Worm (Caenorhabditis elegans) whole organism, L3 larva: ENCODE measurements around the gene flp-21.
A peak's percentile ranks its signal among the peaks of the same experiment; 100 is the strongest.

ENCODE experiments used
- aly-2 ChIP-seq: fragments of 150-350 bp; optimal IDR thresholded peaks from 2 replicates; lab custom pipeline; 2014; ENCODE audit warnings: missing biosample characterization, missing genetic modification characterization
- ama-1 ChIP-seq: fragments of 150-350 bp; optimal IDR thresholded peaks from 2 replicates; lab custom pipeline; 2018
- ceh-16 ChIP-seq: sonication (generic microtip); optimal IDR thresholded peaks from 2 replicates; lab custom pipeline; 2017; ENCODE audit warnings: missing biosample characterization, missing genetic modification characterization
- ceh-9 ChIP-seq: sonication (generic microtip); optimal IDR thresholded peaks from 2 replicates; lab custom pipeline; 2018; ENCODE audit warnings: missing biosample characterization, missing genetic modification characterization
- daf-12 ChIP-seq: fragments of 150-350 bp; optimal IDR thresholded peaks from 2 replicates; lab custom pipeline; 2014; ENCODE audit warnings: missing biosample characterization, missing genetic modification reagents, missing genetic modification characterization
- egl-5 ChIP-seq: fragments of 150-350 bp; optimal IDR thresholded peaks from 2 replicates; lab custom pipeline; 2017; ENCODE audit warnings: missing biosample characterization, missing genetic modification reagents, missing genetic modification characterization, inconsistent platforms
- elt-1 ChIP-seq: fragments of 150-350 bp; optimal IDR thresholded peaks from 2 replicates; lab custom pipeline; 2014; ENCODE audit warnings: missing biosample characterization, missing genetic modification characterization
- elt-2 ChIP-seq: sonication (generic microtip); optimal IDR thresholded peaks from 2 replicates; lab custom pipeline; 2016; ENCODE audit warnings: missing genetic modification reagents, mild to moderate bottlenecking, missing genetic modification characterization, missing compliant biosample characterization
- fkh-10 ChIP-seq: sonication (generic microtip); optimal IDR thresholded peaks from 2 replicates; lab custom pipeline; 2017; ENCODE audit warnings: missing biosample characterization, missing genetic modification reagents, missing genetic modification characterization
- hmg-11 ChIP-seq: sonication (generic microtip); optimal IDR thresholded peaks from 2 replicates; lab custom pipeline; 2016; ENCODE audit warnings: missing genetic modification characterization, missing compliant biosample characterization
- jun-1 ChIP-seq: fragments of 150-350 bp; optimal IDR thresholded peaks from 2 replicates; lab custom pipeline; 2014; ENCODE audit warnings: missing biosample characterization, missing genetic modification reagents, missing genetic modification characterization
- mdl-1 ChIP-seq: fragments of 150-350 bp; optimal IDR thresholded peaks from 2 replicates; lab custom pipeline; 2014; ENCODE audit warnings: missing biosample characterization, missing genetic modification characterization
- mml-1 ChIP-seq: fragments of 150-350 bp; sonication (generic microtip); optimal IDR thresholded peaks from 3 replicates; lab custom pipeline; 2014; ENCODE audit warnings: missing biosample characterization, missing genetic modification characterization
- nfya-1 ChIP-seq: sonication (generic microtip); optimal IDR thresholded peaks from 2 replicates; lab custom pipeline; 2017; ENCODE audit warnings: missing genetic modification characterization, mild to moderate bottlenecking, missing compliant biosample characterization, antibody characterized with exemption, moderate library complexity; ENCODE audit not compliant: insufficient read depth
- nhr-11 ChIP-seq: fragments of 150-350 bp; optimal IDR thresholded peaks from 2 replicates; lab custom pipeline; 2014; ENCODE audit warnings: missing biosample characterization, missing genetic modification characterization
- nhr-12 ChIP-seq: fragments of 150-350 bp; optimal IDR thresholded peaks from 2 replicates; lab custom pipeline; 2014; ENCODE audit warnings: missing biosample characterization, missing genetic modification characterization
- nhr-23 ChIP-seq: fragments of 150-350 bp; optimal IDR thresholded peaks from 2 replicates; lab custom pipeline; 2014; ENCODE audit warnings: missing biosample characterization, missing genetic modification reagents, missing genetic modification characterization
- nhr-25 ChIP-seq: sonication (generic microtip); optimal IDR thresholded peaks from 2 replicates; lab custom pipeline; 2017; ENCODE audit warnings: missing biosample characterization, missing genetic modification characterization
- nhr-43 ChIP-seq: sonication (generic microtip); optimal IDR thresholded peaks from 2 replicates; lab custom pipeline; 2016; ENCODE audit warnings: mild to moderate bottlenecking, missing genetic modification characterization, missing compliant biosample characterization; ENCODE audit not compliant: poor library complexity, severe bottlenecking
- nhr-67 ChIP-seq: fragments of 150-350 bp; optimal IDR thresholded peaks from 2 replicates; lab custom pipeline; 2014; ENCODE audit warnings: missing biosample characterization, missing genetic modification characterization
- nhr-77 ChIP-seq: fragments of 150-350 bp; optimal IDR thresholded peaks from 2 replicates; lab custom pipeline; 2014; ENCODE audit warnings: missing biosample characterization, missing genetic modification characterization
- pha-4 ChIP-seq: fragments of 150-350 bp; optimal IDR thresholded peaks from 2 replicates; lab custom pipeline; 2014; ENCODE audit warnings: missing biosample characterization, missing genetic modification reagents, missing genetic modification characterization
- pqm-1 ChIP-seq: fragments of 150-350 bp; optimal IDR thresholded peaks from 2 replicates; lab custom pipeline; 2017; ENCODE audit warnings: missing biosample characterization, missing genetic modification characterization, inconsistent platforms
- snpc-4 ChIP-seq: fragments of 150-350 bp; optimal IDR thresholded peaks from 2 replicates; lab custom pipeline; 2014; ENCODE audit warnings: missing biosample characterization, missing genetic modification characterization
- tbx-2 ChIP-seq: sonication (generic microtip); optimal IDR thresholded peaks from 2 replicates; lab custom pipeline; 2016; ENCODE audit warnings: mild to moderate bottlenecking, missing genetic modification characterization, missing compliant biosample characterization
- unc-39 ChIP-seq: sonication (generic microtip); optimal IDR thresholded peaks from 4 replicates; lab custom pipeline; 2017; ENCODE audit warnings: missing biosample characterization, missing genetic modification characterization
- ztf-4 ChIP-seq: fragments of 150-350 bp; optimal IDR thresholded peaks from 2 replicates; lab custom pipeline; 2014; ENCODE audit warnings: missing biosample characterization, missing genetic modification characterization

flp-21 gene

DNA sequence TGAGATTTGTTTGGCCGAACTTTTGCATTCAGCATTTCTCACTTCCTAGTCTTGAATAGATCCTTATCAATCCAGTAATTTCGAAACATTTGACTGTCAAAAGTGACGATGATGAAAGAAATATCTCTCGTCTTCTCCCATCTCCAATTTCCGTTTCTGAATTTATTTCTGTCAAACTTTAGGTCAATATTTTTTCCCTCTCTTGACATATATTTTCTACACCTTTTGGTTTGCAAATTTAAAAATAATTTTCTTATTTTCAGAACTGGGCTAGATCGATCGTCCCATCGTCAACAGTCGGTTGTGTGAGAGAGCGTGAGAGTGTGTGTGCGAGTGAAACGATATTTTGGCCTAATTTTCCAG lies 11.6 kb downstream of the flp-21 start, which contains the start of gene xpo-1:
Gene xpo-1 (plus strand): TSS at position 264 of the 363 bp plus-strand sequence.
- TF ChIP-seq ceh-9 (tag; lab: Kevin White, UChicago): no peak
- TF ChIP-seq nhr-12: no peak
- TF ChIP-seq egl-5 (tag; lab: Kevin White, UChicago): no peak
- TF ChIP-seq ama-1 (lab: Kevin White, UChicago): no peak
- no peak for TF ChIP-seq nhr-23
- no peak for TF ChIP-seq snpc-4 (tag; lab: Kevin White, UChicago)
- TF ChIP-seq elt-1 (tag; lab: Kevin White, UChicago): no peak
- TF ChIP-seq elt-2 (tag; lab: Kevin White, UChicago): no peak
- TF ChIP-seq hmg-11 (tag; lab: Kevin White, UChicago): no peak
- TF ChIP-seq pha-4 (tag; lab: Kevin White, UChicago): no peak

DNA sequence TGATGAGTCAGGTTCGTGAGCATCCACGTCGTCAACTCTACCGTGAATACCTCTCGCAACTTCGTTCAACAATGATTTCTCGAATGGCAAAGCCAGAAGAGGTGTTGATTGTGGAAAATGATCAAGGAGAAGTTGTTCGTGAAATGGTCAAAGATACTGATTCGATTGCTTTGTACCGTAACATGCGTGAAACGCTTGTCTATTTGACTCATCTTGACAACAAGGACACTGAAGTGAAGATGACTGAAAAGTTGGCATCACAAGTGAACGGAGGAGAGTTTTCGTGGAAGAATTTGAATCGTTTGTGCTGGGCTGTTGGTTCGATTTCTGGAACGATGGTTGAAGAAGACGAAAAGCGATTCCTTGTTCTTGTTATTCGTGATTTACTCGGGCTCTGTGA lies 13.5 kb downstream of the flp-21 start:
- TF ChIP-seq ama-1 (lab: Kevin White, UChicago) (peak; percentile 22), unc-39 (no peak), nhr-67 (tag; lab: Kevin White, UChicago) (no peak)

DNA sequence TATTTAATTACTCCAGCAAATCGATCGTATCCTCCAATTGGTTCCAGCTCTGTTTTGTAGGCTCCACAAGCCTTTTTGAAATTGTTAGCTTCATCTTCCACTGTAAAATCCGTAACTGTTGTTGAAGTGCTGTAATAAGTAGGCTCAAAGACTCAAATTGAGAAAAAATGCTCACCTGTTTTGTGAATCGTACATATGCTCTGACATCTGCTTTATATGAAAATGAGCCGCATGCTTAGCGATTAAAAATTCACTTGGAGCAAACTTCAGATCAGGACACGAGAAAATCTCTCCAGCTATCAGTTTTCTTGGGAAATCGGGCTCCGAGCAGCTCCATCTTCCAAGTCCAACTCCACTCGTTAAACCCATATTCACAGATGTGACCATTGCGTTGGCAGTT lies 15.3 kb downstream of the flp-21 start:
- TF ChIP-seq nhr-11 (tag; lab: Kevin White, UChicago): no peak
- TF ChIP-seq ama-1 (lab: Kevin White, UChicago): no peak
- TF ChIP-seq, all 47 proteins: peak for 0

DNA sequence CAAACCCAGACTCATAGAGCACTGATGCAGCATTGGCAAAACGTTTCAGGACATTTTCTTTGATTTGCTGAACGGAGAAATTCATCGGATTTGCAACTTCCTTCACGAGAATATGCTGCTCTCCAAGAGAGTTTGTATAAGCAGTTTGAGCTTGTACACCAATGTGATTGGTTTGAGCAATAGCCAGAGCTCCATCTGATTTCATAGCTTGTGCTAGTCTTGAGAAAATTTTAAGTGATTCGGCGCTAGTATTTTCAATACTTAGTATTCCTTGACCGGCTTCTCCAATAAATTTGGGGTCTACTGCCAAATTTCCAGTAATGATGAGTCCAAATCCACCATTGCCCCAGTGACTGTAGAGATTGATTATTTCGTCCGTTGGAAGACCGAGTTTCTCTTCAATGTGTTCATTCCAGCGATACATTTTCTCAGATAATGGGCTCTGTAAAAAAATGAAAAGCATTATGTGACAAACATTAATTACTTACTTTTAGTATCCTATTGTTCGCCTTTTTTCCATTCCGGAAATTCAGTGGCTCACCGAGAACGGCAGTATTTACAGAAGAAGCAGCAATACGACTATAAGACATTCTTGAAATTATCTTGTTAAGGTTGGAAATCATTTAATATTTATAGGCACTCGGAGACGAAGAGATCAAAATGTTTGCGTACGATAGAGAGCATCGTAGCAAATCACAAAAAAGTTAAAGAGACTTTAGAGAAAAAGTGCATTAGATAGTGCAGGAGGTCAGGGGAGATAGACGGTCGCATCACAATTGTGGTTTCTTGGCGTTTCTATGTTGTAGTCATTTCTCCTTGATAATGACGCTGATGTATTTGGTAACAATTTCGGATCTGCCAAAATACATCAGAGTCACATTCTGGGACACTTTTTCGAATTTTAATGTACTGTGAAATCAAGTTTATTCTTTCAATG lies 16.4 kb downstream of the flp-21 start, which contains the start of gene ZK742.3:
Gene ZK742.3 (minus strand): TSS at position 593 of the 937 bp plus-strand sequence.
- TF ChIP-seq elt-2 (tag; lab: Kevin White, UChicago) (peak; percentile 59), pha-4 (tag; lab: Kevin White, UChicago) (peak; percentile 31), daf-12 (tag; lab: Kevin White, UChicago) (no peak), pqm-1 (tag; lab: Kevin White, UChicago) (peak; percentile 57)

DNA sequence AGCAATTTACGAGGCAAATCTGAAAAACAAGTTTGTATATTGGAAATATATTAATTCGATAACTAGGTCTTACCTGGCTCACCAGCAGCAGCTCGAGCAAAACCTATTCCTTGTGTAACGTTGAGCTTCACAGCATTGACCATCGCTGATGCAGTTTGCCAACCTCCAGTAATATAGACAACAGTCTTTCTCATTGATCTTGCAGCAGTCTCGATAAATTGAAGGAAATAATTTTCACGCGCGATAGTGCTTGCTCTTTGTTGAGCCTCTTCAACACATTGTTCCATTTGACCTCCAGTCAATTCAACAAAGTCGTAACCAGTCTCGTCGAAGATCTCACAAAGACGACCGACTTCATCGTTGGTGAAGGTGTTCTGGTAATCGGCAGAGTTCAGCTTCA lies 17.4 kb downstream of the flp-21 start:
- TF ChIP-seq tbx-2 (tag; lab: Kevin White, UChicago) (no peak), nhr-43 (no peak)

DNA sequence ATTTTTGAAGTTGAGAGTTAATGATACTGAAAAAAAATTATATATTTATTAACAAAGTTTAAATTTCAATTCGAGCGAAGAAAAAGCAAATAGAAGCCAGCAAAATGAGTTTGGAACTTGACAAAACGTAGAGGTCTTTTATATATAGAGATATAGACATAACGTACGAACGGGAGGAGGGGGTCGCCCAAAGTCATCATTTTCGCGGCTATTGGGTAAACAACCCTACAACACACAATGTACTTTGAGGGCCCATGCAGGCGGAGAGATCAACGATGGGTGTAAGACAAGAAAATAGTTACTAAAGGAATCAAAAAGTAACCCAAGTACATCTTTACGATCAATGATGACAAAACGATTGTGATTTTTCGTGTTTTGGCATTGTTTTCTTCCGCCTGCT lies 18.6 kb downstream of the flp-21 start, which contains the start of gene ZK742.4:
Gene ZK742.4 (minus strand): TSS at position 35 of the 400 bp plus-strand sequence.
- TF ChIP-seq pha-4 (tag; lab: Kevin White, UChicago) (peak; percentile 55), egl-5 (tag; lab: Kevin White, UChicago) (no peak)
- TF ChIP-seq, all 47 proteins: peak for 1

DNA sequence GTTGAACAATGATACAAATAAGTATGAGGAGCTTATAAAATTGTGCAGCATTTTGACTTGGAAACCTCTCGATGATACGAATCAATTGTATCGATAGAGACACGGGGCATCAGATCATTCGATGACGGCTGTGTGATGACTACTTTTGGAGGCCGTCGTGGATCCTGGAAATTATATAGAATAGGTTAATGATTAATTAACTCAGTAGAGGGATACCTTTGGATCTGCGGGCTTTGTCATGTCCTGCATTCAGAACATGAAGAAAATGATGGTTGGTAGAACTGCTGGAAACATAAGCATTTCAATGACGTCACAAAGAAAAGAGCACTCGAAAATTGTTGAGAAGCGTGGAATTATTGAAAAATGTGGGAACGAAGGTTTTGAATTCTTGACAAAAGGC lies 21.4 kb downstream of the flp-21 start, which contains the start of gene ZK742.6:
Gene ZK742.6 (minus strand): TSS at position 342 of the 400 bp plus-strand sequence.
- TF ChIP-seq nhr-77 (no peak), nhr-43 (no peak), aly-2 (tag; lab: Kevin White, UChicago) (peak; percentile 73)

DNA sequence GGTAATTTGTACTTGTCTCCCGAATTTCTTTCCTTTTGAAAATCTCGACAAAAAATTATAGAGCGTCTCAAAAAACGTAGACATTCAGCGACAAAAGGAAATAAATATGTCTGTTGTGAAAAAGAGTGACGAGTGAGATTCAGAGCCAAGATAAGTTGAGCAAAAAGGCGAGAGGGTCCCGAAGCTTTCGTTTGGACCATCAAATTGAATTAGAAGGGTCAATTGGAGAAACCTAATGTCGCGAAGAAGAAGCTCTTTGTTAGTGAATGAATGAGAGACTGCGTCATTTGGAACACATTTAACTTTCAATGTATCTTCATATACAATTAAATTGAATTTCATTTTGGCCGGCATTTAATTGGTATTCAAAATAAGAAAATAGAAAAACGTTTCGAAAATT lies 23.3 kb downstream of the flp-21 start:
- TF ChIP-seq nhr-67 (tag; lab: Kevin White, UChicago) (no peak), fkh-10 (peak; percentile 24), elt-1 (tag; lab: Kevin White, UChicago) (peak; percentile 11)

DNA sequence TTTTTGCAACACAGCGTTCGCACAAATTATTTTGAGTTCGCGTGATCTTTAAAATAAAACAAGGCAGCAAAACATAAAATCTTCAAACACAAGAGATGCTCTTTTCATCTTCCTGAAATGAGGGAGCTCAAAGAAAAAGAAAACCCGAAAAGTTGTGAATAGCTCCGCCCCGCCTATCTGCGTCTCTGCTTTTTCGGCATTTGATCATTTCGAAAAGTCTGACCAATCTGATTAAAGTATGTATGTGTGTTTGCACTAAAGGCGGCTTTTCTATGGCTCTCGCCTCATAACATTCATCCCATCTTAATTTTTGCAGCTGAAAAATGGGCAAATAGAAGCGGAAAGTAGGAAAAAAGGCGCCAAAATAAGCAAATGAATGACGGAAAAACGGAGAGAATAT lies 26.4 kb downstream of the flp-21 start:
- TF ChIP-seq nhr-43 (no peak), daf-12 (tag; lab: Kevin White, UChicago) (no peak), tbx-2 (tag; lab: Kevin White, UChicago) (no peak), egl-5 (tag; lab: Kevin White, UChicago) (no peak), nfya-1 (tag; lab: Kevin White, UChicago) (peak; percentile 21), fkh-10 (peak; percentile 14), mdl-1 (tag; lab: Kevin White, UChicago) (no peak), jun-1 (no peak), mml-1 (tag; lab: Kevin White, UChicago) (no peak), ztf-4 (tag; lab: Kevin White, UChicago) (no peak), nhr-25 (tag; lab: Kevin White, UChicago) (no peak), nhr-77 (no peak), ceh-16 (tag; lab: Kevin White, UChicago) (no peak)
